Fruit fly (Drosophila melanogaster): ENCODE results near the gene Vml.

DNA sequence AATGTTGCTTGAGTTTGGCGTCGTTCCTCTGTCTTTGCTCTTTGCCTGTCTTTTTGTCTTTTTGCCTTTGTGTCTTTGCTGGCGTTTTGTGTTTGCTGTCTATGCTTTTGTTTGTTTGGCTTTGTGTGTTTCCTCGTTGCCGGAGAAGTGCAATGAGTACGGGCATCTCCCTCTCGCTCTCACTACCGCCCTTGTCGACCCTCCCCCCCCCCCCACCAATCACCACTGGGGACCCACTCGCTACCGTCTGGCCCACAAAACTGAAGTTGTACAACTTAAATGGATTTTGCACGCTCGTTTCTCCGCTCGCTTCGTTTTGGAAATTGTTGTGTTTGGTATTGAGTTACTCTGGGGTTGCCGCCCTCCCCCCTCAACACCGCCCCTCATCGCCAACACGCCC lies 31.1 kb downstream of the Vml start:
- TF ChIP-seq CG8478 (optimal IDR thresholded peaks at IDR 0.05) (no peak), CTCF (optimal IDR thresholded peaks at IDR 0.05) (no peak)
